Worm (Caenorhabditis elegans) whole organism, young adult: ENCODE data around the gene C55A6.11.

Experiments used
- ceh-58 ChIP-seq: fragments of 200-800 bp; sonication (Bioruptor generic); IDR thresholded peaks from 2 replicates; pipeline ENCODE4 v1.3.6; 2022; ENCODE audit warnings: missing genetic modification characterization, missing compliant biosample characterization
- hrde-1 ChIP-seq: sonication (generic microtip); optimal IDR thresholded peaks from 2 replicates; lab custom pipeline; 2016; ENCODE audit warnings: missing genetic modification characterization, mild to moderate bottlenecking, missing compliant biosample characterization, moderate library complexity, missing genotype, missing genetic modification reagents, borderline replicate concordance
- lin-54 ChIP-seq: fragments of 200-800 bp; sonication (Bioruptor generic); optimal IDR thresholded peaks from 2 replicates; lab custom pipeline; 2018; ENCODE audit warnings: mild to moderate bottlenecking, missing genetic modification characterization, missing compliant biosample characterization
- lsy-27 ChIP-seq: sonication (generic microtip); optimal IDR thresholded peaks from 2 replicates; lab custom pipeline; 2017; ENCODE audit warnings: missing genetic modification characterization, mild to moderate bottlenecking, missing compliant biosample characterization, antibody characterized with exemption, missing genotype, borderline replicate concordance; ENCODE audit not compliant: insufficient read depth
- nfya-1 ChIP-seq: sonication (generic microtip); optimal IDR thresholded peaks from 2 replicates; lab custom pipeline; 2017; ENCODE audit warnings: antibody characterized with exemption, missing compliant biosample characterization, missing genetic modification characterization, borderline replicate concordance; ENCODE audit not compliant: insufficient read depth
- snpc-4 ChIP-seq, 5 experiments: fragments of 150-350 bp in 1 of 5; sonication (generic microtip) in 4 of 5; optimal IDR thresholded peaks; 2 replicates each; lab custom pipeline; 2014 to 2018; ENCODE audit warnings: missing genetic modification characterization in 5 of 5, missing biosample characterization in 3 of 5, antibody characterized with exemption in 2 of 5, mild to moderate bottlenecking in 2 of 5, missing compliant biosample characterization in 2 of 5, missing genotype in 2 of 5, moderate library complexity in 2 of 5, missing genetic modification reagents in 1 of 5
- somi-1 ChIP-seq: fragments of 200-800 bp; sonication (Bioruptor generic); optimal IDR thresholded peaks from 2 replicates; lab custom pipeline; 2018; ENCODE audit warnings: mild to moderate bottlenecking, missing genetic modification characterization, missing compliant biosample characterization
- unc-62 ChIP-seq: fragments of 150-350 bp; optimal IDR thresholded peaks from 2 replicates; lab custom pipeline; 2014; ENCODE audit warnings: missing biosample characterization, missing genetic modification reagents, missing genetic modification characterization
- zfh-2 ChIP-seq: fragments of 200-800 bp; sonication (Bioruptor generic); conservative IDR thresholded peaks from 2 replicates; pipeline ENCODE4 v1.3.6; 2022; ENCODE audit warnings: missing genetic modification reagents, missing genetic modification characterization, missing compliant biosample characterization

DNA sequence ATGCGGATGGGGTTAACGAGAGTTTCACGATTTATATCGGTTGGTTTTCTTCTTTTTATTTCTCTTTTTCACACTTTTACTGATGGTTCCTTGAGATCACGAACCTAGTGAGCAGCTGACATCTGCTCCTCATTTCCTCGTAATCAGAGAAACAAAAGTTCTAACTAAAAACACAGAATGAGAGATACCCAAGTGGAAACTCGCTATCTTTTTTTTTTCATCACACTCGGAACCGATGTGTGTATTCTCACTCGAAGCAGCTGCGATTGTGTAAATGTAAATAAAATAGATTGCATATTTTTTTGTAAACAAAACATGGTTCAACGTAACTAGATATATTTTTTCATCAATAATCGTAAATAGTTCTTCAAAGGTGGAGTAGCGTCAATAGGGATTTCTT lies 14.0 kb upstream of the C55A6.11 start:
- TF ChIP-seq ceh-58 (GFP tag; lab: Robert Waterston, UW) (no peak), unc-62 (GFP tag; lab: Kevin White, UChicago) (no peak), snpc-4 (GFP tag; optimal IDR thresholded peaks at IDR 0.05; lab: Kevin White, UChicago) (no peak), snpc-4 (tag; optimal IDR thresholded peaks at IDR 0.05; lab: Kevin White, UChicago) (no peak), nfya-1 (no peak), hrde-1 (tag; lab: Kevin White, UChicago) (no peak), somi-1 (GFP tag; lab: Kevin White, UChicago) (no peak), lsy-27 (tag; lab: Kevin White, UChicago) (no peak), lin-54 (GFP tag; lab: Kevin White, UChicago) (no peak), zfh-2 (GFP tag; lab: Robert Waterston, UW) (no peak)
